Comparison of ENCODE assay signal across 4 fruit fly cellular contexts in genomic region chr3R:24289768-24290349, dm6.
TF ChIP-seq lines count a peak whose summit lies in the region.

Gene CG34290 (minus strand): TSS chr3R:24289818.
Gene Uck (plus strand): TSS chr3R:24290172.

TF ChIP-seq in whole organism, adult, 20 proteins besides CTCF, POLR2A, EP300 and RAD21 (continued from another document):
- TF ChIP-seq tj (GFP tag; optimal IDR thresholded peaks at IDR 0.05; lab: Kevin White, UChicago) (peak; percentile 10), CG14711 (tag; optimal IDR thresholded peaks at IDR 0.05; lab: Kevin White, UChicago) (peak; percentile 70)

TF ChIP-seq in whole organism, embryonic, 481 proteins besides CTCF, POLR2A, EP300 and RAD21 (continued from another document and continues in another):
- TF ChIP-seq jigr1 (GFP tag; IDR thresholded peaks at IDR 0.05; lab: Robert Waterston, UW), result no peak
- TF ChIP-seq E2f1 (GFP tag; IDR thresholded peaks at IDR 0.05; lab: Robert Waterston, UW), result peak; percentile 54
- peak; percentile 47 for TF ChIP-seq chn (GFP tag; optimal IDR thresholded peaks at IDR 0.05; lab: Kevin White, UChicago)
- peak; percentile 62 for TF ChIP-seq twi (tag; optimal IDR thresholded peaks at IDR 0.05; lab: Kevin White, UChicago)
- peak; percentile 81 for TF ChIP-seq nerfin-1 (tag; optimal IDR thresholded peaks at IDR 0.05; lab: Kevin White, UChicago)
- peak; percentile 37 for TF ChIP-seq trh (GFP tag; optimal IDR thresholded peaks at IDR 0.05; lab: Kevin White, UChicago)
- peak; percentile 70 for TF ChIP-seq HLH4C (GFP tag; IDR thresholded peaks at IDR 0.05; lab: Robert Waterston, UW; ENCODE audit: partially characterized antibody)
- TF ChIP-seq NfI (GFP tag; optimal IDR thresholded peaks at IDR 0.05; lab: Kevin White, UChicago), result peak; percentile 92
- TF ChIP-seq Xrp1 (GFP tag; IDR thresholded peaks at IDR 0.05; lab: Robert Waterston, UW), result no peak
- TF ChIP-seq Mad (GFP tag; optimal IDR thresholded peaks at IDR 0.05; lab: Kevin White, UChicago), result peak; percentile 65
- TF ChIP-seq zfh2 (GFP tag; optimal IDR thresholded peaks at IDR 0.05; lab: Kevin White, UChicago), result peak; percentile 43
- TF ChIP-seq ap (GFP tag; IDR thresholded peaks at IDR 0.05; lab: Robert Waterston, UW), result peak; percentile 45
- TF ChIP-seq ems (GFP tag; optimal IDR thresholded peaks at IDR 0.05; lab: Kevin White, UChicago), result peak; percentile 66
- no peak for TF ChIP-seq CG7745 (tag; optimal IDR thresholded peaks at IDR 0.05; lab: Kevin White, UChicago)
- peak; percentile 79 for TF ChIP-seq dm (GFP tag; optimal IDR thresholded peaks at IDR 0.05; lab: Kevin White, UChicago)
- TF ChIP-seq esg (GFP tag; conservative IDR thresholded peaks at IDR 0.05; lab: Robert Waterston, UW), result no peak
- TF ChIP-seq Atf-2 (GFP tag; optimal IDR thresholded peaks at IDR 0.05; lab: Kevin White, UChicago), result peak; percentile 65
- peak; percentile 58 for TF ChIP-seq CG3407 (GFP tag; optimal IDR thresholded peaks at IDR 0.05; lab: Kevin White, UChicago)
- peak; percentile 76 for TF ChIP-seq Xbp1 (GFP tag; optimal IDR thresholded peaks at IDR 0.05; lab: Kevin White, UChicago)
- TF ChIP-seq Ets65A (GFP tag; lab: Kevin White, UChicago), result peak; percentile 99
- TF ChIP-seq CG17912 (GFP tag; optimal IDR thresholded peaks at IDR 0.05; lab: Kevin White, UChicago), result peak; percentile 94
- peak; percentile 67 for TF ChIP-seq CG8089 (GFP tag; optimal IDR thresholded peaks at IDR 0.05; lab: Kevin White, UChicago)
- peak; percentile 38 for TF ChIP-seq Sox102F (GFP tag; optimal IDR thresholded peaks at IDR 0.05; lab: Kevin White, UChicago)
- peak; percentile 48 for TF ChIP-seq oc (tag; optimal IDR thresholded peaks at IDR 0.05; lab: Kevin White, UChicago)
- TF ChIP-seq CG14667 (GFP tag; IDR thresholded peaks at IDR 0.05; lab: Robert Waterston, UW), result no peak
- peak; percentile 76 for TF ChIP-seq Fer2 (tag; optimal IDR thresholded peaks at IDR 0.05; lab: Kevin White, UChicago)
- no peak for TF ChIP-seq Elba2 (GFP tag; optimal IDR thresholded peaks at IDR 0.05; lab: Kevin White, UChicago)
- peak; percentile 73 for TF ChIP-seq chm (GFP tag; IDR thresholded peaks at IDR 0.05; lab: Robert Waterston, UW)
- TF ChIP-seq CG12391 (tag; optimal IDR thresholded peaks at IDR 0.05; lab: Kevin White, UChicago), result peak; percentile 80
- no peak for TF ChIP-seq CG6175 (GFP tag; IDR thresholded peaks at IDR 0.05; lab: Robert Waterston, UW)
- peak; percentile 15; the same call in 1 of the 2 replicates for TF ChIP-seq CG6272 (GFP tag; IDR thresholded peaks at IDR 0.05; lab: Robert Waterston, UW)
- peak; percentile 89 for TF ChIP-seq pzg (GFP tag; optimal IDR thresholded peaks at IDR 0.05; lab: Kevin White, UChicago)
- peak; percentile 72 for TF ChIP-seq CG2712 (tag; optimal IDR thresholded peaks at IDR 0.05; lab: Kevin White, UChicago)
- peak; percentile 6 for TF ChIP-seq Usf (GFP tag; optimal IDR thresholded peaks at IDR 0.05; lab: Kevin White, UChicago)
- peak; percentile 77 for TF ChIP-seq CG16813 (GFP tag; IDR thresholded peaks at IDR 0.05; lab: Robert Waterston, UW; ENCODE audit: partially characterized antibody)
- TF ChIP-seq grau (tag; optimal IDR thresholded peaks at IDR 0.05; lab: Kevin White, UChicago), result peak; percentile 71
- no peak for TF ChIP-seq Kr (GFP tag; optimal IDR thresholded peaks at IDR 0.05; lab: Kevin White, UChicago)
- TF ChIP-seq Sin3A (optimal IDR thresholded peaks at IDR 0.05; lab: Kevin White, UChicago), result peak; percentile 62
- TF ChIP-seq Hmr (GFP tag; optimal IDR thresholded peaks at IDR 0.05; lab: Kevin White, UChicago), result peak; percentile 94
- TF ChIP-seq H15 (GFP tag; IDR thresholded peaks at IDR 0.05; lab: Robert Waterston, UW), result peak; percentile 80
- peak; percentile 48 for TF ChIP-seq psq (GFP tag; optimal IDR thresholded peaks at IDR 0.05; lab: Kevin White, UChicago)
- TF ChIP-seq Deaf1 (tag; optimal IDR thresholded peaks at IDR 0.05; lab: Kevin White, UChicago), result peak; percentile 35
- TF ChIP-seq Atf3 (GFP tag; optimal IDR thresholded peaks at IDR 0.05; lab: Kevin White, UChicago), result peak; percentile 25

TF ChIP-seq in whole organism, prepupa, 60 proteins besides CTCF, POLR2A, EP300 and RAD21 (continued from another document):
- TF ChIP-seq vri (GFP tag; optimal IDR thresholded peaks at IDR 0.05; lab: Kevin White, UChicago) (peak; percentile 54), CG8632 (GFP tag; optimal IDR thresholded peaks at IDR 0.05; lab: Kevin White, UChicago) (peak; percentile 27), Ets96B (tag; optimal IDR thresholded peaks at IDR 0.05; lab: Kevin White, UChicago) (peak; percentile 28), Blimp-1 (GFP tag; optimal IDR thresholded peaks at IDR 0.05; lab: Kevin White, UChicago) (peak; percentile 41), fd59A (GFP tag; optimal IDR thresholded peaks at IDR 0.05; lab: Kevin White, UChicago) (peak; percentile 27), ss (GFP tag; optimal IDR thresholded peaks at IDR 0.05; lab: Kevin White, UChicago) (peak in 1 of 2 experiments; percentile 73), CG6808 (GFP tag; optimal IDR thresholded peaks at IDR 0.05; lab: Kevin White, UChicago) (peak; percentile 51), esn (GFP tag; optimal IDR thresholded peaks at IDR 0.05; lab: Kevin White, UChicago) (peak; percentile 74), CG31627 (GFP tag; optimal IDR thresholded peaks at IDR 0.05; lab: Kevin White, UChicago) (peak; percentile 51), acj6 (GFP tag; optimal IDR thresholded peaks at IDR 0.05; lab: Kevin White, UChicago) (peak; percentile 46), net (GFP tag; optimal IDR thresholded peaks at IDR 0.05; lab: Kevin White, UChicago) (peak; percentile 41), dsx (GFP tag; optimal IDR thresholded peaks at IDR 0.05; lab: Kevin White, UChicago; ENCODE audit: poor library complexity, severe bottlenecking) (peak; percentile 34), CG3032 (tag; optimal IDR thresholded peaks at IDR 0.05; lab: Kevin White, UChicago) (peak; percentile 39), achi (GFP tag; optimal IDR thresholded peaks at IDR 0.05; lab: Kevin White, UChicago) (peak; percentile 14), OdsH (GFP tag; optimal IDR thresholded peaks at IDR 0.05; lab: Kevin White, UChicago) (peak; percentile 53), dac (GFP tag; optimal IDR thresholded peaks at IDR 0.05; lab: Kevin White, UChicago) (no peak), Smox (GFP tag; optimal IDR thresholded peaks at IDR 0.05; lab: Kevin White, UChicago) (no peak), spab (GFP tag; optimal IDR thresholded peaks at IDR 0.05; lab: Kevin White, UChicago) (peak; percentile 33), Gug (GFP tag; IDR thresholded peaks at IDR 0.05; lab: Robert Waterston, UW) (no peak), CG11902 (GFP tag; optimal IDR thresholded peaks at IDR 0.05; lab: Kevin White, UChicago) (peak; percentile 6), CG6792 (GFP tag; optimal IDR thresholded peaks at IDR 0.05; lab: Kevin White, UChicago) (peak; percentile 48), topi (GFP tag; optimal IDR thresholded peaks at IDR 0.05; lab: Kevin White, UChicago) (peak; percentile 62), CG11294 (GFP tag; IDR thresholded peaks at IDR 0.05; lab: Robert Waterston, UW) (no peak), Ets21C (GFP tag; optimal IDR thresholded peaks at IDR 0.05; lab: Kevin White, UChicago) (no peak), Hr4 (GFP tag; optimal IDR thresholded peaks at IDR 0.05; lab: Kevin White, UChicago) (peak; percentile 14), Sox15 (GFP tag; optimal IDR thresholded peaks at IDR 0.05; lab: Kevin White, UChicago) (no peak), CG6854 (GFP tag; optimal IDR thresholded peaks at IDR 0.05; lab: Kevin White, UChicago) (peak; percentile 53), Hr39 (GFP tag; optimal IDR thresholded peaks at IDR 0.05; lab: Kevin White, UChicago) (no peak), Sox14 (GFP tag; optimal IDR thresholded peaks at IDR 0.05; lab: Kevin White, UChicago) (peak; percentile 52), svp (GFP tag; lab: Kevin White, UChicago) (peak; percentile 75), fkh (GFP tag; optimal IDR thresholded peaks at IDR 0.05; lab: Kevin White, UChicago) (peak; percentile 79), CG34406 (GFP tag; optimal IDR thresholded peaks at IDR 0.05; lab: Kevin White, UChicago) (peak; percentile 35), Eip93F (GFP tag; optimal IDR thresholded peaks at IDR 0.05; lab: Kevin White, UChicago) (no peak), eg (GFP tag; IDR thresholded peaks at IDR 0.05; lab: Robert Waterston, UW) (peak; percentile 56)

TF ChIP-seq in whole organism, wandering third instar larva, 38 proteins besides CTCF, POLR2A, EP300 and RAD21 (continued from another document):
- TF ChIP-seq Rel (GFP tag; optimal IDR thresholded peaks at IDR 0.05; lab: Kevin White, UChicago) (no peak), Rel (tag; optimal IDR thresholded peaks at IDR 0.05; lab: Kevin White, UChicago) (peak; percentile 65), Mio (GFP tag; optimal IDR thresholded peaks at IDR 0.05; lab: Kevin White, UChicago) (no peak), ey (GFP tag; optimal IDR thresholded peaks at IDR 0.05; lab: Kevin White, UChicago) (peak; percentile 25), CG9705 (GFP tag; optimal IDR thresholded peaks at IDR 0.05; lab: Kevin White, UChicago) (peak; percentile 87), Jra (GFP tag; optimal IDR thresholded peaks at IDR 0.05; lab: Kevin White, UChicago) (no peak), br (GFP tag; optimal IDR thresholded peaks at IDR 0.05; lab: Kevin White, UChicago) (peak; percentile 77), pan (optimal IDR thresholded peaks at IDR 0.05; lab: Kevin White, UChicago) (no peak), rgr (GFP tag; optimal IDR thresholded peaks at IDR 0.05; lab: Kevin White, UChicago) (peak; percentile 88), jim (GFP tag; optimal IDR thresholded peaks at IDR 0.05; lab: Kevin White, UChicago) (no peak), h (GFP tag; optimal IDR thresholded peaks at IDR 0.05; lab: Kevin White, UChicago) (peak; percentile 70), HLH106 (tag; optimal IDR thresholded peaks at IDR 0.05; lab: Kevin White, UChicago) (peak; percentile 69), CG32264 (GFP tag; optimal IDR thresholded peaks at IDR 0.05; lab: Kevin White, UChicago) (no peak), fru (GFP tag; optimal IDR thresholded peaks at IDR 0.05; lab: Kevin White, UChicago) (no peak), foxo (GFP tag; optimal IDR thresholded peaks at IDR 0.05; lab: Kevin White, UChicago) (peak in 1 of 2 experiments; percentile 59), Hnf4 (GFP tag; optimal IDR thresholded peaks at IDR 0.05; lab: Kevin White, UChicago) (peak; percentile 52)
